Worm (Caenorhabditis elegans) whole organism, late embryonic: Measurements from ENCODE around the gene F59A7.11.
A peak's percentile ranks its signal among the peaks of the same experiment; 100 is the strongest.

ENCODE experiments used
- C08G9.2 ChIP-seq: sonication (generic microtip); optimal IDR thresholded peaks from 2 replicates; lab custom pipeline; 2016; ENCODE audit warnings: mild to moderate bottlenecking, missing genetic modification characterization, moderate library complexity, missing compliant biosample characterization
- C38D4.7 ChIP-seq: fragments of 200-800 bp; sonication (Bioruptor generic); optimal IDR thresholded peaks from 2 replicates; lab custom pipeline; 2018; ENCODE audit warnings: mild to moderate bottlenecking, missing genetic modification characterization, moderate library complexity, missing compliant biosample characterization
- K02D7.2 ChIP-seq: sonication (generic microtip); optimal IDR thresholded peaks from 2 replicates; lab custom pipeline; 2017; ENCODE audit warnings: mild to moderate bottlenecking, missing genetic modification characterization, missing compliant biosample characterization
- Y22D7AL.16 ChIP-seq: sonication (generic microtip); optimal IDR thresholded peaks from 2 replicates; lab custom pipeline; 2016; ENCODE audit warnings: missing genetic modification characterization, missing compliant biosample characterization
- ceh-14 ChIP-seq: sonication (generic microtip); optimal IDR thresholded peaks from 2 replicates; lab custom pipeline; 2016; ENCODE audit warnings: missing genotype, missing genetic modification characterization, missing compliant biosample characterization
- ceh-18 ChIP-seq: sonication (generic microtip); optimal IDR thresholded peaks from 2 replicates; lab custom pipeline; 2016; ENCODE audit warnings: missing genetic modification characterization, missing compliant biosample characterization
- ceh-2 ChIP-seq: sonication (generic microtip); optimal IDR thresholded peaks from 2 replicates; lab custom pipeline; 2016; ENCODE audit warnings: missing genotype, missing genetic modification characterization, missing compliant biosample characterization
- ceh-48 ChIP-seq: sonication (generic microtip); optimal IDR thresholded peaks from 2 replicates; lab custom pipeline; 2016; ENCODE audit warnings: missing genetic modification characterization, inconsistent platforms, missing compliant biosample characterization
- ceh-9 ChIP-seq: sonication (generic microtip); optimal IDR thresholded peaks from 2 replicates; lab custom pipeline; 2016; ENCODE audit warnings: mild to moderate bottlenecking, missing genetic modification characterization, inconsistent platforms, missing compliant biosample characterization
- elt-2 ChIP-seq: sonication (generic microtip); optimal IDR thresholded peaks from 2 replicates; lab custom pipeline; 2016; ENCODE audit warnings: missing genetic modification reagents, missing genetic modification characterization, missing compliant biosample characterization
- fkh-6 ChIP-seq: sonication (generic microtip); optimal IDR thresholded peaks from 2 replicates; lab custom pipeline; 2016; ENCODE audit warnings: missing genetic modification characterization, missing compliant biosample characterization
- lin-11 ChIP-seq: fragments of 200-800 bp; sonication (Bioruptor generic); optimal IDR thresholded peaks from 2 replicates; lab custom pipeline; 2018; ENCODE audit warnings: mild to moderate bottlenecking, missing genetic modification characterization, missing compliant biosample characterization
- madf-2 ChIP-seq: sonication (generic microtip); optimal IDR thresholded peaks from 2 replicates; lab custom pipeline; 2017; ENCODE audit warnings: missing genetic modification characterization, missing compliant biosample characterization
- nfya-1 ChIP-seq: sonication (generic microtip); optimal IDR thresholded peaks from 2 replicates; lab custom pipeline; 2017; ENCODE audit warnings: missing genetic modification characterization, mild to moderate bottlenecking, missing compliant biosample characterization, antibody characterized with exemption, moderate library complexity
- npax-4 ChIP-seq: sonication (generic microtip); optimal IDR thresholded peaks from 2 replicates; lab custom pipeline; 2016; ENCODE audit warnings: missing genetic modification characterization, missing compliant biosample characterization
- pat-9 ChIP-seq: fragments of 200-800 bp; sonication (Bioruptor generic); optimal IDR thresholded peaks from 2 replicates; lab custom pipeline; 2018; ENCODE audit warnings: mild to moderate bottlenecking, missing genetic modification characterization, moderate library complexity, missing compliant biosample characterization
- pax-1 ChIP-seq: fragments of 150-350 bp; optimal IDR thresholded peaks from 2 replicates; lab custom pipeline; 2014; ENCODE audit warnings: missing biosample characterization, missing genetic modification characterization
- pha-2 ChIP-seq: sonication (generic microtip); optimal IDR thresholded peaks from 2 replicates; lab custom pipeline; 2017; ENCODE audit warnings: mild to moderate bottlenecking, missing genetic modification characterization, missing compliant biosample characterization
- tbx-7 ChIP-seq: sonication (generic microtip); optimal IDR thresholded peaks from 2 replicates; lab custom pipeline; 2016; ENCODE audit warnings: missing genotype, missing genetic modification characterization, missing compliant biosample characterization
- unc-3 ChIP-seq, 2 experiments: fragments of 200-800 bp in 1 of 2; sonication (Bioruptor generic) in 1 of 2; sonication (generic microtip) in 1 of 2; conservative IDR thresholded peaks in 1 of 2; optimal IDR thresholded peaks in 1 of 2; 2 replicates each; pipeline versions ENCODE4 v1.3.6 to Lab custom; 2016 to 2022; ENCODE audit warnings: missing compliant biosample characterization in 2 of 2, missing genetic modification characterization in 2 of 2, missing genetic modification reagents in 1 of 2
- unc-55 ChIP-seq: sonication (generic microtip); optimal IDR thresholded peaks from 2 replicates; lab custom pipeline; 2017; ENCODE audit warnings: missing biosample characterization, missing genetic modification reagents, missing genetic modification characterization
- ztf-16 ChIP-seq: sonication (generic microtip); optimal IDR thresholded peaks from 2 replicates; lab custom pipeline; 2017; ENCODE audit warnings: missing genetic modification characterization, missing compliant biosample characterization

Gene F59A7.11

DNA sequence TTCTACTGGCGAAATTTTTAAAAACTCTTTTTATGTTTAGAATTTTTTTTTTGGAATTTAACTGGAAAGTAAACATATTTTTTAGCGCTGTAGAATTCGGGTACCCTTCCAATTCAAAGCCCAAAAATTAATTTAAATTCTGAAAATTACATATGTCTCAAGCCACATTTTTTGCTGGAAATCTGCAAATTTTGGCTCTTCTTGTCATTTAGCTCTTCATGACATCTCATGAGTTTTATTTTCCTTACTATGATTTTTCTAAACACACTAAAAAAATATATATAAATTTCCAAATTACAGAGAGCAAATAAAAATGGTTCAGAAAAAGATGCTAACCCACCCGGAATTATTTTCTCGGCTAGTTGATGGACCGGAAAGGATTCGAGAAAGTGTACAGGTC, 44.5 kb downstream of the F59A7.11 start, which contains the start of gene acs-3:
Gene acs-3 (plus strand): TSS at position 301 of the 400 bp plus-strand sequence.
- TF ChIP-seq lin-11 (tag; lab: Kevin White, UChicago) (no peak), ceh-14 (no peak), Y22D7AL.16 (tag; lab: Kevin White, UChicago) (no peak), ceh-18 (tag; lab: Kevin White, UChicago) (no peak), fkh-6 (tag; lab: Kevin White, UChicago) (no peak)

ce11 chrV:1968809-1969208, 44.9 kb downstream of the F59A7.11 start:
- TF ChIP-seq elt-2 (tag; lab: Kevin White, UChicago), result no peak
- TF ChIP-seq Y22D7AL.16 (tag; lab: Kevin White, UChicago), result no peak
- TF ChIP-seq ceh-9 (tag; lab: Kevin White, UChicago), result no peak
- no peak for TF ChIP-seq pat-9
- TF ChIP-seq npax-4 (tag; lab: Kevin White, UChicago), result no peak
- no peak for TF ChIP-seq ceh-48 (tag; lab: Kevin White, UChicago)
- no peak for TF ChIP-seq C08G9.2 (tag; lab: Kevin White, UChicago)
- TF ChIP-seq madf-2, result no peak
- TF ChIP-seq tbx-7, result no peak
- no peak for TF ChIP-seq unc-55 (GFP tag; lab: Kevin White, UChicago)
- no peak for TF ChIP-seq pax-1

DNA sequence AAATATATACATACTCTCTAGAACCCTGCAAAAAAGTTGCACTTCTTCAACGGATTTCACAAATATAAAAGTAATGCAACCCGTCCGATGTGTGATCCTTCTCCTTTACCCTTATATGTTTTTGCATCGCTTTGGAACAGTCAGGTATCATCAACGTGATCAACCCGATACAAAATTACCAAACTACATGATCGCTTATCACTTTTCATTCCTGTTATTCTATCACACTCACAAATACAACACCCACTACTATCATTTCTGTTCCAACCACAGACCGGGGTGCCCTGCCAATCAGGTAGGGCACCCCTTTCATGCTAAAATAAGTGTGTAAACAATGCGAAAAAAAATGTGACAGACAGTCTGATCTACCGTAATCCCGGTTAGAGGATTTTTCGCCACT, 46.8 kb downstream of the F59A7.11 start:
- TF ChIP-seq elt-2 (tag; lab: Kevin White, UChicago) (peak; percentile 9), ztf-16 (tag; lab: Kevin White, UChicago) (no peak)

DNA sequence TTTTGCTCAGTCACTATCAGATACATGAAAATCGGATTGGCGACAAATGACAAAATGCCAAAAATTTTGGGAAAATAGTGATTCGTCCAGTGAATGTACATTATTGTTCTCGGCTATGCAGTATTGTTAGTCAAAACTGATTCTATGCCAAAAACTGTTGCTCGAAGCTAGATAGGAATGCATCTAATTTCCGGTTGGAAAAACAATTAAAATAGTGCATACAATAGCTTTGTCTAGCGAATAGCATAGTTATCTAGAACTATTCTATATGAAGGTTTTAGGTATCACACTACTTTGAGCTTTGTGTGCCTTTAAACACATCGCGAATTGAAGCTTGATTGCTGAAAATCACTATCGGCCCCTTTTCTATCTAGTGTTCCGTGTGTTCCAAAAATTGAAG, 48.9 kb downstream of the F59A7.11 start, which contains the start of gene srj-15:
Gene srj-15 (minus strand): TSS at position 101 of the 400 bp plus-strand sequence.
- TF ChIP-seq ceh-2 (tag; lab: Kevin White, UChicago) (no peak), pha-2 (tag; lab: Kevin White, UChicago) (no peak), nfya-1 (no peak), ceh-9 (tag; lab: Kevin White, UChicago) (no peak), npax-4 (tag; lab: Kevin White, UChicago) (no peak), K02D7.2 (tag; lab: Kevin White, UChicago) (no peak), unc-3 (GFP tag; conservative IDR thresholded peaks at IDR 0.05; lab: Robert Waterston, UW) (no peak), unc-3 (tag; optimal IDR thresholded peaks at IDR 0.05; lab: Kevin White, UChicago) (no peak), C38D4.7 (no peak)
